Fruit fly (Drosophila melanogaster) whole organism, embryonic: ENCODE data around the gene Atat.

ENCODE experiments used
- B-H1 ChIP-seq: fragments of 200-800 bp; sonication (Bioruptor generic); IDR thresholded peaks from 3 replicates; pipeline ENCODE4 v1.3.6; 2022; ENCODE audit warnings: missing biosample characterization, missing genetic modification characterization
- CG11085 ChIP-seq: fragments of 200-800 bp; sonication (Bioruptor generic); IDR thresholded peaks from 2 replicates; pipeline ENCODE4 v1.3.6; 2022; ENCODE audit warnings: missing biosample characterization, missing genetic modification characterization
- CG11504 ChIP-seq: fragments of 200-800 bp; sonication (Bioruptor generic); optimal IDR thresholded peaks from 3 replicates; lab custom pipeline; 2019; ENCODE audit warnings: missing biosample characterization, mild to moderate bottlenecking, missing genetic modification characterization, moderate library complexity
- CG11560 ChIP-seq: fragments of 200-800 bp; sonication (Bioruptor generic); IDR thresholded peaks from 3 replicates; pipeline ENCODE4 v1.3.6; 2022; ENCODE audit warnings: missing biosample characterization, missing genetic modification characterization
- CG14965 ChIP-seq: fragments of 200-800 bp; sonication (Bioruptor generic); optimal IDR thresholded peaks from 2 replicates; lab custom pipeline; 2016; ENCODE audit warnings: missing biosample characterization, missing genetic modification characterization, borderline replicate concordance
- CG15011 ChIP-seq: fragments of 200-800 bp; sonication (Bioruptor generic); optimal IDR thresholded peaks from 3 replicates; lab custom pipeline; 2018; ENCODE audit warnings: missing biosample characterization, mild to moderate bottlenecking, missing genetic modification characterization
- CG1529 ChIP-seq: fragments of 200-800 bp; sonication (Bioruptor generic); optimal IDR thresholded peaks from 3 replicates; lab custom pipeline; 2018; ENCODE audit warnings: missing biosample characterization, missing genetic modification characterization
- CG1602 ChIP-seq: fragments of 200-800 bp; sonication (Bioruptor generic); optimal IDR thresholded peaks from 3 replicates; lab custom pipeline; 2016; ENCODE audit warnings: missing biosample characterization, missing genetic modification characterization
- CG17359 ChIP-seq: fragments of 200-800 bp; sonication (Bioruptor generic); optimal IDR thresholded peaks from 3 replicates; lab custom pipeline; 2018; ENCODE audit warnings: missing biosample characterization, mild to moderate bottlenecking, missing genetic modification characterization, moderate library complexity
- CG17802 ChIP-seq: fragments of 200-800 bp; sonication (Bioruptor generic); optimal IDR thresholded peaks from 2 replicates; lab custom pipeline; 2018; ENCODE audit warnings: missing biosample characterization, mild to moderate bottlenecking, missing genetic modification characterization, moderate library complexity
- CG17829 ChIP-seq: fragments of 200-800 bp; optimal IDR thresholded peaks from 2 replicates; lab custom pipeline; 2019; ENCODE audit warnings: missing biosample characterization, mild to moderate bottlenecking, missing genetic modification characterization, moderate library complexity
- CG18262 ChIP-seq: fragments of 200-800 bp; optimal IDR thresholded peaks from 3 replicates; lab custom pipeline; 2019; ENCODE audit warnings: missing biosample characterization, mild to moderate bottlenecking, missing genetic modification characterization, moderate library complexity
- CG2129 ChIP-seq: fragments of 200-800 bp; sonication (Bioruptor generic); IDR thresholded peaks from 2 replicates; pipeline ENCODE4 v1.3.6; 2022; ENCODE audit warnings: missing biosample characterization, missing genetic modification characterization; ENCODE audit not compliant: partially characterized antibody
- CG34376 ChIP-seq: fragments of 200-800 bp; sonication (Bioruptor generic); optimal IDR thresholded peaks from 2 replicates; lab custom pipeline; 2018; ENCODE audit warnings: missing biosample characterization, mild to moderate bottlenecking, missing genetic modification characterization
- CG7357 ChIP-seq: fragments of 200-800 bp; sonication (Bioruptor generic); IDR thresholded peaks from 3 replicates; pipeline ENCODE4 v1.3.6; 2022; ENCODE audit warnings: missing biosample characterization, missing genetic modification characterization
- CG7987 ChIP-seq: fragments of 200-800 bp; sonication (Bioruptor generic); optimal IDR thresholded peaks from 2 replicates; lab custom pipeline; 2018; ENCODE audit warnings: missing biosample characterization, mild to moderate bottlenecking, missing genetic modification characterization, moderate library complexity
- CG8089 ChIP-seq: fragments of 200-800 bp; sonication (Bioruptor generic); optimal IDR thresholded peaks from 3 replicates; lab custom pipeline; 2016; ENCODE audit warnings: missing biosample characterization, missing genetic modification characterization
- CG8359 ChIP-seq: fragments of 200-800 bp; sonication (Bioruptor generic); optimal IDR thresholded peaks from 2 replicates; lab custom pipeline; 2017; ENCODE audit warnings: missing biosample characterization, mild to moderate bottlenecking, missing genetic modification characterization, borderline replicate concordance
- CG8765 ChIP-seq: fragments of 200-800 bp; sonication (Bioruptor generic); IDR thresholded peaks from 2 replicates; pipeline ENCODE4 v1.3.6; 2022; ENCODE audit warnings: missing biosample characterization, missing genetic modification characterization
- CoRest ChIP-seq: fragments of 200-800 bp; sonication (Bioruptor generic); optimal IDR thresholded peaks from 3 replicates; lab custom pipeline; 2018; ENCODE audit warnings: missing biosample characterization, mild to moderate bottlenecking, missing genetic modification characterization, moderate library complexity
- D19A ChIP-seq: fragments of 200-800 bp; optimal IDR thresholded peaks from 3 replicates; lab custom pipeline; 2019; ENCODE audit warnings: missing biosample characterization, mild to moderate bottlenecking, missing genetic modification characterization, moderate library complexity
- Deaf1 ChIP-seq: fragments of 200-800 bp; optimal IDR thresholded peaks from 3 replicates; lab custom pipeline; 2019; ENCODE audit warnings: missing biosample characterization, mild to moderate bottlenecking, missing genetic modification characterization, moderate library complexity
- Dll ChIP-seq: fragments of 200-800 bp; sonication (Bioruptor generic); IDR thresholded peaks from 4 replicates; pipeline ENCODE4 v1.3.6; 2022; ENCODE audit warnings: missing biosample characterization, missing genetic modification characterization; ENCODE audit not compliant: partially characterized antibody
- Ets97D ChIP-seq: fragments of 200-800 bp; sonication (Bioruptor generic); optimal IDR thresholded peaks from 3 replicates; lab custom pipeline; 2016; ENCODE audit warnings: missing biosample characterization, missing genetic modification characterization
- Fer1 ChIP-seq: fragments of 200-800 bp; sonication (Bioruptor generic); optimal IDR thresholded peaks from 2 replicates; lab custom pipeline; 2017; ENCODE audit warnings: missing biosample characterization, mild to moderate bottlenecking, missing genetic modification characterization
- HHEX ChIP-seq: fragments of 200-800 bp; sonication (Bioruptor generic); optimal IDR thresholded peaks from 3 replicates; lab custom pipeline; 2017; ENCODE audit warnings: missing biosample characterization, mild to moderate bottlenecking, missing genetic modification characterization, missing genetic modification reagents
- Hr39 ChIP-seq: fragments of >200 bp; optimal IDR thresholded peaks from 2 replicates; lab custom pipeline; 2017
- Hr78 ChIP-seq, 2 experiments: fragments of 200-800 bp in 1 of 2; fragments of >200 bp in 1 of 2; sonication (Bioruptor generic) in 1 of 2; optimal IDR thresholded peaks; 2 replicates each; lab custom pipeline; 2017 to 2019; ENCODE audit warnings: missing biosample characterization in 2 of 2, missing genetic modification characterization in 2 of 2, mild to moderate bottlenecking in 1 of 2, moderate library complexity in 1 of 2
- Kr ChIP-seq: fragments of 200-800 bp; sonication (Bioruptor generic); optimal IDR thresholded peaks from 2 replicates; lab custom pipeline; 2017; ENCODE audit warnings: missing biosample characterization, mild to moderate bottlenecking, missing genetic modification characterization
- Lhr ChIP-seq: fragments of 200-800 bp; sonication (Bioruptor generic); optimal IDR thresholded peaks from 3 replicates; lab custom pipeline; 2017; ENCODE audit warnings: mild to moderate bottlenecking, missing biosample characterization, missing genetic modification reagents, missing genetic modification characterization
- Oli ChIP-seq: fragments of 200-800 bp; sonication (Bioruptor generic); optimal IDR thresholded peaks from 2 replicates; lab custom pipeline; 2018; ENCODE audit warnings: missing biosample characterization, mild to moderate bottlenecking, missing genetic modification characterization, moderate library complexity
- Scr ChIP-seq: fragments of 200-800 bp; sonication (Bioruptor generic); IDR thresholded peaks from 2 replicates; pipeline ENCODE4 v1.3.6; 2022; ENCODE audit warnings: missing biosample characterization, missing genetic modification characterization; ENCODE audit not compliant: partially characterized antibody
- Stat92E ChIP-seq, 3 experiments: fragments of >200 bp in 2 of 3; fragments of 200-800 bp in 1 of 3; sonication (Bioruptor generic) in 1 of 3; optimal IDR thresholded peaks; 2 replicates each; lab custom pipeline; 2017 to 2019; ENCODE audit warnings: missing biosample characterization in 3 of 3, missing genetic modification characterization in 3 of 3, mild to moderate bottlenecking in 1 of 3, moderate library complexity in 1 of 3
- al ChIP-seq: fragments of 200-800 bp; sonication (Bioruptor generic); IDR thresholded peaks from 2 replicates; pipeline ENCODE4 v1.3.6; 2022; ENCODE audit warnings: missing biosample characterization, missing genetic modification characterization
- cato ChIP-seq: fragments of 200-800 bp; sonication (Bioruptor generic); optimal IDR thresholded peaks from 2 replicates; lab custom pipeline; 2016; ENCODE audit warnings: missing biosample characterization, missing genetic modification characterization, borderline replicate concordance
- dan ChIP-seq: fragments of 200-800 bp; sonication (Bioruptor generic); IDR thresholded peaks from 2 replicates; pipeline ENCODE4 v1.3.6; 2022; ENCODE audit warnings: missing biosample characterization, missing genetic modification characterization
- dimm ChIP-seq: fragments of 200-800 bp; sonication (Bioruptor generic); IDR thresholded peaks from 2 replicates; pipeline ENCODE4 v1.3.6; 2022; ENCODE audit warnings: missing biosample characterization, missing genetic modification characterization
- dmrt11E ChIP-seq: fragments of 200-800 bp; sonication (Bioruptor generic); optimal IDR thresholded peaks from 3 replicates; lab custom pipeline; 2018; ENCODE audit warnings: missing biosample characterization, mild to moderate bottlenecking, missing genetic modification characterization, moderate library complexity
- fd64A ChIP-seq: fragments of 200-800 bp; sonication (Bioruptor generic); optimal IDR thresholded peaks from 3 replicates; lab custom pipeline; 2018; ENCODE audit warnings: missing biosample characterization, mild to moderate bottlenecking, missing genetic modification characterization
- gsb ChIP-seq: fragments of 200-800 bp; sonication (Bioruptor generic); IDR thresholded peaks from 2 replicates; pipeline ENCODE4 v1.3.6; 2022; ENCODE audit warnings: missing biosample characterization, missing genetic modification characterization
- kah ChIP-seq: fragments of 200-800 bp; sonication (Bioruptor generic); optimal IDR thresholded peaks from 2 replicates; lab custom pipeline; 2018; ENCODE audit warnings: missing biosample characterization, mild to moderate bottlenecking, missing genetic modification characterization
- lilli ChIP-seq: fragments of 200-800 bp; sonication (Bioruptor generic); optimal IDR thresholded peaks from 3 replicates; lab custom pipeline; 2016; ENCODE audit warnings: missing biosample characterization, missing genetic modification characterization
- pita ChIP-seq: fragments of 200-800 bp; sonication (Bioruptor generic); optimal IDR thresholded peaks from 2 replicates; lab custom pipeline; 2017; ENCODE audit warnings: missing biosample characterization, mild to moderate bottlenecking, missing genetic modification characterization
- pnt ChIP-seq: fragments of 200-800 bp; sonication (Bioruptor generic); optimal IDR thresholded peaks from 3 replicates; lab custom pipeline; 2016; ENCODE audit warnings: missing biosample characterization, missing genetic modification characterization
- psq ChIP-seq: fragments of 200-800 bp; sonication (Bioruptor generic); optimal IDR thresholded peaks from 2 replicates; lab custom pipeline; 2017; ENCODE audit warnings: missing biosample characterization, missing genetic modification characterization
- shn ChIP-seq: fragments of 200-800 bp; sonication (Bioruptor generic); optimal IDR thresholded peaks from 3 replicates; lab custom pipeline; 2016; ENCODE audit warnings: missing biosample characterization, missing genetic modification characterization
- sim ChIP-seq: fragments of 200-800 bp; sonication (Bioruptor generic); IDR thresholded peaks from 2 replicates; pipeline ENCODE4 v1.3.6; 2022; ENCODE audit warnings: missing biosample characterization, missing genetic modification characterization
- sr ChIP-seq: fragments of 200-800 bp; sonication (Bioruptor generic); IDR thresholded peaks from 3 replicates; pipeline ENCODE4 v1.3.6; 2022; ENCODE audit warnings: missing biosample characterization, missing genetic modification characterization
- stwl ChIP-seq: fragments of 200-800 bp; sonication (Bioruptor generic); optimal IDR thresholded peaks from 3 replicates; lab custom pipeline; 2018; ENCODE audit warnings: missing biosample characterization, mild to moderate bottlenecking, missing genetic modification characterization, moderate library complexity

Gene Atat

DNA sequence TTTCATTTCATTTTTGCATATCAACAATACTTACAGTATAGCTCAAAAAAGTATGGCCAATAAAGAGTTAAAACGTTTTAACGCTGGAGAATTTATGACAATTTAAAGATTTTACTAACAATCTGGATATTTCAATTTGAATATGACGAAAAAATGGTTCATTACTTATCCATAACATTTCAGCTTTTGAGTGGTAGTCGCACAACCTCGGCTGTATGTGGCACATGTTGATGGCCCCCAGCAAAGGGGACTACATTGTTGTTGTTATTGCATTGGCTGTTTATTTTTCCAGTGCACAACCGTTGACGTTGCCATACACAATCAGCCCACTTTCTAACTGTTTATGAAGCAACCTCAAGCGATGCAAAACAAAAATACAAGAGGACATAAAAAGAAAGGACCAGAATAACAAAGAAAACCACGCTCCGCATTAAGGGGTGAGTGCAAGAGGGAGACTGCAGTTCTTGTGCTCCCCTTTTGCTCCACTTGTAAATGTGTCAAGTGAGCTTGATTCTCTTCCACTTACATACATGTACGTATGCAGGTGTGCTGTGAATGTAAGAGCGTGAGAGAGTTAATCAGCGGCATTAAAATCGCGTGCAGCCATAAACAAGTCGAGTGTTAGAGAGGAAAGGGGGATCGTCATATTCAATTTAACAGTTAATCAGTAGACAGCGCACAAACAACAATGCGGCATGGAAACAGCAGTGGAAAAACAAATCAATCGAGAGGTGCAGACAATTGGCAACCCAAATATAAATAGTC is 6.3 kb downstream of the Atat start (continued):
- TF ChIP-seq CG2129 (GFP tag; lab: Robert Waterston, UW), result no peak
- TF ChIP-seq Hr78 (GFP tag; optimal IDR thresholded peaks at IDR 0.05; lab: Kevin White, UChicago), result peak in 1 of 2 experiments; percentile 32
- no peak for TF ChIP-seq CG7357 (GFP tag; lab: Robert Waterston, UW)
- no peak for TF ChIP-seq CG7987 (GFP tag; lab: Kevin White, UChicago)
- TF ChIP-seq CG11504, result peak; percentile 76
- TF ChIP-seq sr, result no peak
- no peak for TF ChIP-seq pnt
- TF ChIP-seq CG8765 (GFP tag; lab: Robert Waterston, UW), result no peak
- TF ChIP-seq B-H1 (GFP tag; lab: Robert Waterston, UW), result no peak
- no peak for TF ChIP-seq CG15011 (GFP tag; lab: Kevin White, UChicago)
- TF ChIP-seq sim (GFP tag; lab: Robert Waterston, UW), result no peak
- TF ChIP-seq D19A, result peak; percentile 47
- peak; percentile 62 for TF ChIP-seq Oli (tag; lab: Kevin White, UChicago)
- no peak for TF ChIP-seq pita
- no peak for TF ChIP-seq CG8359 (GFP tag; lab: Kevin White, UChicago)
- TF ChIP-seq Deaf1 (tag; lab: Kevin White, UChicago), result no peak
- TF ChIP-seq CG17359 (tag; lab: Kevin White, UChicago), result peak; percentile 66
- TF ChIP-seq Stat92E (GFP tag; optimal IDR thresholded peaks at IDR 0.05; lab: Kevin White, UChicago), result no peak
- no peak for TF ChIP-seq Dll (GFP tag; lab: Robert Waterston, UW)
- TF ChIP-seq al (GFP tag; lab: Robert Waterston, UW), result no peak
- TF ChIP-seq psq (GFP tag; lab: Kevin White, UChicago), result no peak
- TF ChIP-seq Scr (GFP tag; lab: Robert Waterston, UW), result no peak
- TF ChIP-seq Kr (GFP tag; lab: Kevin White, UChicago), result no peak
- no peak for TF ChIP-seq dimm
- no peak for TF ChIP-seq gsb (GFP tag; lab: Robert Waterston, UW)
- TF ChIP-seq CG34376 (GFP tag; lab: Kevin White, UChicago), result no peak
- no peak for TF ChIP-seq shn (GFP tag; lab: Kevin White, UChicago)
- TF ChIP-seq Fer1 (GFP tag; lab: Kevin White, UChicago), result peak; percentile 21
- TF ChIP-seq lilli, result peak; percentile 18
- no peak for TF ChIP-seq CG1602 (GFP tag; lab: Kevin White, UChicago)
- no peak for TF ChIP-seq CG17802
- TF ChIP-seq CG11085 (GFP tag; lab: Robert Waterston, UW), result peak; percentile 17; the same call in 1 of the 2 replicates
- TF ChIP-seq dan (GFP tag; lab: Robert Waterston, UW), result no peak
- no peak for TF ChIP-seq kah
- no peak for TF ChIP-seq Hr39 (lab: Kevin White, UChicago)
- no peak for TF ChIP-seq CG8089
- TF ChIP-seq CG14965 (GFP tag; lab: Kevin White, UChicago), result no peak
- no peak for TF ChIP-seq CG11560 (tag; lab: Robert Waterston, UW)
- TF ChIP-seq CG18262 (tag; lab: Kevin White, UChicago), result peak; percentile 56
- TF ChIP-seq Lhr (GFP tag; lab: Kevin White, UChicago), result no peak
- no peak for TF ChIP-seq fd64A (GFP tag; lab: Kevin White, UChicago)
- no peak for TF ChIP-seq dmrt11E (tag; lab: Kevin White, UChicago)
- peak; percentile 2 for TF ChIP-seq CG17829 (tag; lab: Kevin White, UChicago)
- no peak for TF ChIP-seq stwl (tag; lab: Kevin White, UChicago)
- TF ChIP-seq cato (GFP tag; lab: Kevin White, UChicago), result no peak
- TF ChIP-seq CoRest (tag; lab: Kevin White, UChicago), result peak; percentile 38
- peak; percentile 42 for TF ChIP-seq HHEX
- peak; percentile 2 for TF ChIP-seq CG1529 (GFP tag; lab: Kevin White, UChicago)
- no peak for TF ChIP-seq Ets97D (GFP tag; lab: Kevin White, UChicago)
